Fruit fly (Drosophila melanogaster) whole organism, adult: ENCODE data around the gene CG42544.
A peak's percentile ranks its signal among the peaks of the same experiment; 100 is the strongest.

ENCODE experiments used
- CG11617 ChIP-seq: fragments of 200-800 bp; sonication (Bioruptor generic); optimal IDR thresholded peaks from 2 replicates; lab custom pipeline; 2017; ENCODE audit warnings: mild to moderate bottlenecking, missing biosample characterization, missing genetic modification reagents, missing genetic modification characterization
- CG12768 ChIP-seq: fragments of 200-800 bp; sonication (Bioruptor generic); optimal IDR thresholded peaks from 2 replicates; lab custom pipeline; 2017; ENCODE audit warnings: missing biosample characterization, missing genetic modification characterization, mild to moderate bottlenecking, moderate library complexity, missing genetic modification reagents
- CG14711 ChIP-seq: fragments of 200-800 bp; sonication (Bioruptor generic); optimal IDR thresholded peaks from 2 replicates; lab custom pipeline; 2018; ENCODE audit warnings: missing biosample characterization, mild to moderate bottlenecking, missing genetic modification characterization, moderate library complexity
- CG1620 ChIP-seq: fragments of 200-800 bp; sonication (Bioruptor generic); optimal IDR thresholded peaks from 2 replicates; lab custom pipeline; 2016; ENCODE audit warnings: missing biosample characterization, missing genetic modification characterization
- CG33017 ChIP-seq: fragments of 200-800 bp; sonication (Bioruptor generic); optimal IDR thresholded peaks from 2 replicates; lab custom pipeline; 2018; ENCODE audit warnings: missing biosample characterization, mild to moderate bottlenecking, missing genetic modification characterization, moderate library complexity
- CG5204 ChIP-seq: fragments of 200-800 bp; sonication (Bioruptor generic); optimal IDR thresholded peaks from 2 replicates; lab custom pipeline; 2016; ENCODE audit warnings: missing biosample characterization, missing genetic modification characterization
- CG7045 ChIP-seq: fragments of 200-800 bp; sonication (Bioruptor generic); optimal IDR thresholded peaks from 2 replicates; lab custom pipeline; 2017; ENCODE audit warnings: missing biosample characterization, mild to moderate bottlenecking, missing genetic modification characterization
- CG7101 ChIP-seq: fragments of 200-800 bp; sonication (Bioruptor generic); optimal IDR thresholded peaks from 2 replicates; lab custom pipeline; 2018; ENCODE audit warnings: missing biosample characterization, mild to moderate bottlenecking, missing genetic modification characterization, moderate library complexity
- Clk ChIP-seq: fragments of 200-800 bp; sonication (Bioruptor generic); optimal IDR thresholded peaks from 2 replicates; lab custom pipeline; 2017; ENCODE audit warnings: missing biosample characterization, missing genetic modification characterization
- Crg-1 ChIP-seq: fragments of 200-800 bp; sonication (Bioruptor generic); optimal IDR thresholded peaks from 2 replicates; lab custom pipeline; 2016; ENCODE audit warnings: missing biosample characterization, missing genetic modification characterization
- Hr96 ChIP-seq: fragments of 200-800 bp; sonication (Bioruptor generic); optimal IDR thresholded peaks from 2 replicates; lab custom pipeline; 2016; ENCODE audit warnings: missing biosample characterization, missing genetic modification characterization
- Mnt ChIP-seq: fragments of 200-800 bp; sonication (Bioruptor generic); optimal IDR thresholded peaks from 2 replicates; lab custom pipeline; 2016; ENCODE audit warnings: missing biosample characterization, mild to moderate bottlenecking, missing genetic modification characterization
- bab1 ChIP-seq: fragments of 200-800 bp; sonication (Bioruptor generic); optimal IDR thresholded peaks from 3 replicates; lab custom pipeline; 2019; ENCODE audit warnings: missing biosample characterization, mild to moderate bottlenecking, missing genetic modification characterization, moderate library complexity
- cic ChIP-seq: fragments of 200-800 bp; sonication (Bioruptor generic); optimal IDR thresholded peaks from 2 replicates; lab custom pipeline; 2017; ENCODE audit warnings: missing biosample characterization, mild to moderate bottlenecking, missing genetic modification characterization, moderate library complexity
- cnc ChIP-seq, 2 experiments: fragments of >200 bp; optimal IDR thresholded peaks; 2 replicates each; lab custom pipeline; 2017
- kay ChIP-seq: fragments of 200-800 bp; sonication (Bioruptor generic); peaks from one replicate; lab custom pipeline; 2016; ENCODE audit warnings: missing biosample characterization, missing genetic modification characterization, borderline replicate concordance
- ovo ChIP-seq: fragments of 200-800 bp; sonication (Bioruptor generic); optimal IDR thresholded peaks from 2 replicates; lab custom pipeline; 2016; ENCODE audit warnings: missing biosample characterization, missing genetic modification characterization
- pad ChIP-seq: fragments of 200-800 bp; sonication (Bioruptor generic); optimal IDR thresholded peaks from 3 replicates; lab custom pipeline; 2017; ENCODE audit warnings: missing biosample characterization, missing genetic modification characterization, mild to moderate bottlenecking, moderate library complexity, missing genetic modification reagents
- tj ChIP-seq: fragments of 200-800 bp; sonication (Bioruptor generic); optimal IDR thresholded peaks from 3 replicates; lab custom pipeline; 2017; ENCODE audit warnings: missing biosample characterization, mild to moderate bottlenecking, missing genetic modification characterization, moderate library complexity
- toe ChIP-seq: fragments of 200-800 bp; sonication (Bioruptor generic); optimal IDR thresholded peaks from 2 replicates; lab custom pipeline; 2016; ENCODE audit warnings: missing biosample characterization, missing genetic modification characterization

Gene CG42544

DNA sequence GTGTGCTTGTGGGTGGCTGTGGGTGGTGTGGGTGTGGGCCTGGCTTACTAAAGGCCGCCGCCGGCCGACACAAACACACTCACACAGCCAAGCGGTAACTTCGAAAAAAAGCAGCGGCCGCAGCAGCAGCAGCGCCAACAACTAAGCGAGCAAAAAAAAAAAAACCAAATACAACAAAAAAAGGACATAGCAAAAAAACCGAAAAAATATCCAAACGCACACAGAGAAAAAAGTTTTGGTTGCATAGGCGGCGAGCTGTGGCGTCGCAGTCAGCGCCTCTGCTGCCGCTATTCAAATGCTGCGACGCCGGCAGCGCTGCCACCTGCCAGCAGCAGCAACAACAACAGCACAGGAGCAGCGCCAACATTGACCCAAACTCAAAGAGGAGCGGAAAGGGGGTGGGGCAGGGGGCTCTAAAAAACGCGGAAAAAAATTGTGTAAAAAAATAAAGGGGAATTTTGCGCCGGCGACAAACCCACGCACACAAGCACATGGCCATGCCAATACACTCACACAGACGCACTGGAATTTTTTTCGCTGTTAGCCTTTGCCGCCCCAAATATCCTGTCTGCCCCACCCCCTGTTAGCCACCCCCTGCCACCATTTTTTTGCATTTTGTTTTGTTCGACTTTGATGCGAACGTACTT lies 22.0 kb upstream of the CG42544 start:
- TF ChIP-seq CG7045 (GFP tag; lab: Kevin White, UChicago) = peak; percentile 28
- TF ChIP-seq Hr96 = no peak
- TF ChIP-seq pad (GFP tag; lab: Kevin White, UChicago) = peak; percentile 34

DNA sequence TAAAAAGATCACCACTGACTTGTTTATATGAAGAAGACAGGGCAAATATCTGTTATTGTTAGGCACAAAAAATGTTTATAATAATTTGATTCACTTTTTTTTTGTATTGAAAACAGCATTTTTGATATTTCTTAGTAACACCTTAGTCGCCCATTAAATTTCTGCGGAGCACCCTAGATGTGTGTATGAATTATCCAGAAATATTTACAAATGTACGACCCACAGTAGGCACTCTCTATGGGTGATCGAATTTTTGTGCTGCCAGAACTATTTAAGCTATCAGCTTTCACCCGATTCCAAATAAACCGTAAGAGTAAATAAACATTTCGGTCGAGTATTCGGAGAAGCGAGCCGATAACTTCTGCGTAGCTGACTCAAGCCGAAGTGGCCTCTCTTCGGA lies 18.7 kb upstream of the CG42544 start, which contains the start of gene RacGAP84C:
Gene RacGAP84C, plus strand, starts transcription at position 301 of the 400 bp plus-strand sequence.
- no peak for TF ChIP-seq CG11617 (GFP tag; lab: Kevin White, UChicago)
- no peak for TF ChIP-seq CG5204 (GFP tag; lab: Kevin White, UChicago)
- TF ChIP-seq CG14711 (tag; lab: Kevin White, UChicago) = no peak
- no peak for TF ChIP-seq Hr96
- no peak for TF ChIP-seq pad (GFP tag; lab: Kevin White, UChicago)
- no peak for TF ChIP-seq cnc (optimal IDR thresholded peaks at IDR 0.05; lab: Kevin White, UChicago)

DNA sequence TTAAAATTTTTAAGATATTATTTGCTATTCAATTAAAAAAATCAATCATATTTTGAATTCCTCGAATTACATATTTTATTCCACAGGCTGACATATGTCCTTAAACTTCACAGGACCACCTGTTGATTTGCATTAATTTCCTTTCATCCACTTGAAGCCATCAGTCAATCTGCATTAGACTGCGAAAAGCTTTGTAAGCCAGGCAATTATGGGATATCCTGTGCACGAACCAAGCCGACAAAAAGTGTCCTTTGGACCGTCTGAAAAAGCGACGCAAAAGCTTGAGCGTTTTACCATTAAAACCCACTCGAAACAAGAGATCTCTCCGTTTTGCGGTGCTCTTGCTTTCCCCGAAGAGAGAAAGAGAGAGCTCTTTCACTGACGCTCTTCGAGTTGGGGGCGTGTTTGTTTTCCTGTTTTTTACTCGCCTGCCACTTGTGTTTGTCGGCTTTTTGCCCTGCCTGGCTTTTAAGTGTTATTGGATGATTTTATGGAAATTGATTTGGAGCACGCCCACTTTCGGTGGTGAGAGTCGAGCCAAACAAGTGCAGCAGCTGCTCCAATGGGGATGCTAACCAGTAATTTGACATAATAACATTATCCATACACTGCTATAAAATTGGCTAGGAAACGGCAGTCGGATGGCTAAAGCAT lies 2.3 kb downstream of the CG42544 start:
- TF ChIP-seq pad (GFP tag; lab: Kevin White, UChicago) (no peak), CG5204 (GFP tag; lab: Kevin White, UChicago) (no peak), Clk (GFP tag; lab: Kevin White, UChicago) (no peak), Crg-1 (GFP tag; lab: Kevin White, UChicago) (no peak), CG33017 (no peak), cnc (optimal IDR thresholded peaks at IDR 0.05; lab: Kevin White, UChicago) (no peak), cic (GFP tag; lab: Kevin White, UChicago) (no peak), CG14711 (tag; lab: Kevin White, UChicago) (no peak), tj (GFP tag; lab: Kevin White, UChicago) (no peak), Mnt (GFP tag; lab: Kevin White, UChicago) (no peak), CG11617 (GFP tag; lab: Kevin White, UChicago) (no peak), ovo (GFP tag; lab: Kevin White, UChicago) (no peak), CG12768 (GFP tag; lab: Kevin White, UChicago) (no peak), CG7045 (GFP tag; lab: Kevin White, UChicago) (no peak), bab1 (no peak), kay (GFP tag; lab: Kevin White, UChicago) (no peak), toe (GFP tag; lab: Kevin White, UChicago) (no peak), CG7101 (tag; lab: Kevin White, UChicago) (no peak), CG1620 (GFP tag; lab: Kevin White, UChicago) (no peak)

DNA sequence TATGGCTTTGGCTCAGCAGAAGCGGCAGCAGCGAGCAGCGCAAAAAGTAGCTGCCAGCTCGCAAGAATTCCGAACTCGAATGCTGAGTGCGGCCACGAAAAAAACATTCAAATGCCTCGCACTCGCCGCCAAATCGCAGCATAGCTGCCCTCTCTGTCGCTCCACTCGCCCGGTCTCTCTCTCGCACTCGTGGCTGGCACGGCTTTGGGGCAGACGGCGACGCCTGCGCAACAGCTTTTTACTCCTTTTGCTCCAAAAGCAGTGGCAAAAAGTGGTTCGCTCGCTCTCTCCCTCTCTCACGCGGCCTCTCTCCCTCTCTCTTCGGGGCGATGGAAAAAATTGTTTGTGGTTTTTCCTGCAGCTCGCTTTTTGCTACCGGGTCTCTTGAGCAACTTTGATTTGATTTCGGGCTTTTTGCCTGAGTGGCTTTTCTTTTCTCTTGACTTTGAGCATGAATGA lies 5.2 kb downstream of the CG42544 start, which contains the start of gene rn:
Gene rn, minus strand, starts transcription at position 51 of the 459 bp plus-strand sequence.
- no peak for TF ChIP-seq kay (GFP tag; lab: Kevin White, UChicago)
- no peak for TF ChIP-seq CG33017
- no peak for TF ChIP-seq CG7101 (tag; lab: Kevin White, UChicago)

DNA sequence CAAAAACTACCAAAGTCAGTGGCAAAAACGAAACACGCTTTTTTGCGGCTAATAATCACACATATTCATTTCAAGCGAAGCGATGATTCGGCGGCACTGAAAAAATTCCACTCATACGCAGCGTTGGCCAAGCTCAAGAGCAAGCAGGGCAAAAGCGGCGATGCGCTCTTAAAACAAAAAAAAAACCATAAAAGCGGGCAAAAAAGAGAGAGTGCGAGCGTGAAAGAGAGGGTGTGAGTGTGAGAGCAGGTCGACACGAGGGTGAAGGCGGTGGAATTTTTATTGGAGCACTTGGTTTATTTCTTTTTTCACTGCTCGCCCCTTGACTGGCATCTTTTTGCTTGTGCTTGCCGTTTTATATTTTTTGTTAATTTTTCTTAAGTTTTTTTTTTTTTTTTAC lies 6.2 kb downstream of the CG42544 start:
- no peak for TF ChIP-seq tj (GFP tag; lab: Kevin White, UChicago)
- peak; percentile 18 for TF ChIP-seq kay (GFP tag; lab: Kevin White, UChicago)

DNA sequence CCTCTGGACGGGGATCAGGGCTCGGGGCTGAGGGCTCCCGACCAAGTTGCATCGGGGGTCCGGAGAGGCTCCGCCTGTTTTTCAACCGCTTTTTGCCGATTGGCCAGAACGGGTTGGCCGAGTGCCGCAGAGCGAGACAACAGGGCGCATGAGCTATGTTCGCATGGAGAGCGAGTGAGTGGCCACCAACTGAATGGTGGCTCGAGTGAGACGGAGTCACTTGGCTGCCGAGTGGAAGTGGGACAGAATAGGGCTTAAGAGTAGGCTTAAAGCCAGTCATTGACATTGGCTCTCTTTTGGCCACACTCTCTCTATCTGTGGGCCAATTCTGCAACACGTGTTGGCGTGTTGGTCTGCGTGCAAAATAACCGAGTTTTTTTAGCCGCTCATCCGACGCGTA lies 8.6 kb downstream of the CG42544 start:
- no peak for TF ChIP-seq CG5204 (GFP tag; lab: Kevin White, UChicago)

DNA sequence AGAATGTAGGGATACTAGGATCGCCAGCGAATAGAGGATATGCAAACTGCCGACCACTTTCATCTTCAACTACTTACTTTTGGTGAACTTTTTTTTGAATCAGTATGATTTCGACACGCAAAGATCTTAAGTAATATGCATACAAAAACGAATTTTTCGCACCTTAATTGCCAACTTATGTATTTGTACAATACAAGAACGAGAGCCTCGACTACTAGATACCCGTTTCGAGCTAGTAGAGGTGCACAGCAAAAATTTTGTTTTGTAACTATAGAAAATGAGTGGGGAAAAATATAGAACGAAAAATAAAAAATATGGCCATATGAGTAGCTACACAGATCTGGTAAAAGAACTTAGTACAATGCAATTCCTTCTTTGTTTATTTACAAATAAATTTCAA lies 12.7 kb downstream of the CG42544 start, which contains the start of gene CG10029:
Gene CG10029, minus strand, starts transcription at position 101 of the 400 bp plus-strand sequence.
- peak; percentile 26 for TF ChIP-seq kay (GFP tag; lab: Kevin White, UChicago)
- no peak for TF ChIP-seq toe (GFP tag; lab: Kevin White, UChicago)
- TF ChIP-seq Mnt (GFP tag; lab: Kevin White, UChicago) = no peak
- no peak for TF ChIP-seq CG7101 (tag; lab: Kevin White, UChicago)
- no peak for TF ChIP-seq CG7045 (GFP tag; lab: Kevin White, UChicago)

DNA sequence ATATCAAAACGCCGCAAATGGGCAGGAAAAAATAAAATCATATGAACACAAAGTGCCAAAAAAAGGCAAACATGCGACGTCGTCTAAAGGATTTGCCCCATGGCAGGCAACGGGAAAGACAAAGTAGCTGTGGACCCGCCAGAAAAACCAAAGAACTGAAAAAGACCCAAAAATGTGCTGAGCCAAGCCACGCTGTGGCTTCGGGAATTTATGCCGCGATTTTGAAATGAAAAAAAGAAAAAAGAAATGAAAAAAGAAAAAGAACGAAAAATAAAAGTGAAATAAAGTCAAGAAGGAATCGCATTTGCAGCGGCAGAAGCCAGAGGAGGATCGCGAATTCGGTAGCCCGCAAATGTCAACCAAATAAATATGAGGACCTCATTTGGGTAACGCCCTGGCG lies 18.2 kb downstream of the CG42544 start:
- TF ChIP-seq CG33017 (no peak), CG7101 (tag; lab: Kevin White, UChicago) (no peak), toe (GFP tag; lab: Kevin White, UChicago) (no peak), bab1 (no peak)
